Fruit fly (Drosophila melanogaster): ENCODE measurements around the gene CG32806.
A peak's percentile ranks its signal among the peaks of the same experiment; 100 is the strongest.

Gene CG32806

dm6 chrX:1830396-1831218, 41.2 kb downstream of the CG32806 start:
- TF ChIP-seq CG32264 (GFP tag; optimal IDR thresholded peaks at IDR 0.05) (peak; percentile 96), woc (GFP tag; optimal IDR thresholded peaks at IDR 0.05) (peak; percentile 98), dmrt93B (GFP tag; optimal IDR thresholded peaks at IDR 0.05) (peak; percentile 94), foxo (GFP tag; optimal IDR thresholded peaks at IDR 0.05) (peak; percentile 91 to 98), CrebA (GFP tag; optimal IDR thresholded peaks at IDR 0.05; ENCODE audit: borderline replicate concordance) (peak; percentile 86), OdsH (GFP tag; optimal IDR thresholded peaks at IDR 0.05) (peak; percentile 95), ey (GFP tag; optimal IDR thresholded peaks at IDR 0.05) (peak; percentile 96), sage (GFP tag; optimal IDR thresholded peaks at IDR 0.05) (peak; percentile 97), Jra (GFP tag; optimal IDR thresholded peaks at IDR 0.05) (peak; percentile 91), brk (GFP tag; optimal IDR thresholded peaks at IDR 0.05) (peak; percentile 94), GATAd (GFP tag; optimal IDR thresholded peaks at IDR 0.05) (peak; percentile 58), N (GFP tag; optimal IDR thresholded peaks at IDR 0.05) (no peak), jim (GFP tag; optimal IDR thresholded peaks at IDR 0.05) (no peak), Abd-B (GFP tag; optimal IDR thresholded peaks at IDR 0.05) (no peak), sv (GFP tag; optimal IDR thresholded peaks at IDR 0.05) (peak; percentile 96), Hnf4 (GFP tag; optimal IDR thresholded peaks at IDR 0.05) (peak; percentile 98), dsf (GFP tag; optimal IDR thresholded peaks at IDR 0.05; ENCODE audit: borderline replicate concordance) (peak; percentile 81), Hr78 (GFP tag; optimal IDR thresholded peaks at IDR 0.05) (no peak), Vsx2 (GFP tag; optimal IDR thresholded peaks at IDR 0.05; ENCODE audit: partially characterized antibody) (no peak), tai (GFP tag; optimal IDR thresholded peaks at IDR 0.05) (peak; percentile 82), Dfd (GFP tag; optimal IDR thresholded peaks at IDR 0.05) (no peak), Hr83 (GFP tag; optimal IDR thresholded peaks at IDR 0.05; ENCODE audit: poor library complexity, severe bottlenecking) (peak; percentile 89), rgr (GFP tag; optimal IDR thresholded peaks at IDR 0.05) (peak; percentile 98), dl (GFP tag; optimal IDR thresholded peaks at IDR 0.05; ENCODE audit: insufficient read depth in 1 of 2, partially characterized antibody in 2 of 2) (peak in 1 of 2 experiments; percentile 23), h (GFP tag; optimal IDR thresholded peaks at IDR 0.05) (peak; percentile 99), Myc (optimal IDR thresholded peaks at IDR 0.05) (no peak), br (GFP tag; optimal IDR thresholded peaks at IDR 0.05) (peak; percentile 97), CG9705 (GFP tag; optimal IDR thresholded peaks at IDR 0.05) (peak; percentile 89), pan (optimal IDR thresholded peaks at IDR 0.05) (no peak), HLH106 (tag; optimal IDR thresholded peaks at IDR 0.05) (peak; percentile 97), Rel (GFP tag; optimal IDR thresholded peaks at IDR 0.05) (peak; percentile 78), Rel (tag; optimal IDR thresholded peaks at IDR 0.05) (peak; percentile 82), fru (GFP tag; optimal IDR thresholded peaks at IDR 0.05) (peak; percentile 98), Sp1 (GFP tag; optimal IDR thresholded peaks at IDR 0.05) (peak; percentile 95), Mio (GFP tag; optimal IDR thresholded peaks at IDR 0.05) (peak; percentile 77), usp (GFP tag; optimal IDR thresholded peaks at IDR 0.05) (no peak), Dif (GFP tag; optimal IDR thresholded peaks at IDR 0.05; ENCODE audit: partially characterized antibody) (no peak), psq (GFP tag; optimal IDR thresholded peaks at IDR 0.05) (peak; percentile 92), lola (GFP tag; optimal IDR thresholded peaks at IDR 0.05) (no peak)

dm6 chrX:1831219-1831555, 41.8 kb downstream of the CG32806 start:
- TF ChIP-seq dl (GFP tag; optimal IDR thresholded peaks at IDR 0.05; ENCODE audit: insufficient read depth in 1 of 2, partially characterized antibody in 2 of 2) (peak in 1 of 2 experiments; percentile 23), brk (GFP tag; optimal IDR thresholded peaks at IDR 0.05) (no peak), OdsH (GFP tag; optimal IDR thresholded peaks at IDR 0.05) (no peak), woc (GFP tag; optimal IDR thresholded peaks at IDR 0.05) (no peak), Dif (GFP tag; optimal IDR thresholded peaks at IDR 0.05; ENCODE audit: partially characterized antibody) (peak; percentile 33), foxo (GFP tag; optimal IDR thresholded peaks at IDR 0.05) (no peak), Rel (GFP tag; optimal IDR thresholded peaks at IDR 0.05) (no peak), Rel (tag; optimal IDR thresholded peaks at IDR 0.05) (no peak)

Data from whole organism, wandering third instar larva.